Fruit fly (Drosophila melanogaster) whole organism, embryonic: ENCODE data around the gene RpL34b.

Source experiments
- Atf-2 ChIP-seq: fragments of 200-800 bp; sonication (Bioruptor generic); optimal IDR thresholded peaks from 2 replicates; lab custom pipeline; 2016; ENCODE audit warnings: missing biosample characterization, missing genetic modification characterization
- B-H1 ChIP-seq: fragments of 200-800 bp; sonication (Bioruptor generic); IDR thresholded peaks from 3 replicates; pipeline ENCODE4 v1.3.6; 2022; ENCODE audit warnings: missing biosample characterization, missing genetic modification characterization
- Blimp-1 ChIP-seq: fragments of 200-800 bp; sonication (Bioruptor generic); optimal IDR thresholded peaks from 3 replicates; lab custom pipeline; 2018; ENCODE audit warnings: missing biosample characterization, missing genetic modification characterization, mild to moderate bottlenecking, moderate library complexity, missing genetic modification reagents
- BtbVII ChIP-seq: fragments of 200-800 bp; sonication (Bioruptor generic); optimal IDR thresholded peaks from 3 replicates; lab custom pipeline; 2017; ENCODE audit warnings: missing biosample characterization, mild to moderate bottlenecking, missing genetic modification characterization
- CG11085 ChIP-seq: fragments of 200-800 bp; sonication (Bioruptor generic); IDR thresholded peaks from 2 replicates; pipeline ENCODE4 v1.3.6; 2022; ENCODE audit warnings: missing biosample characterization, missing genetic modification characterization
- CG11398 ChIP-seq: fragments of 200-800 bp; sonication (Bioruptor generic); optimal IDR thresholded peaks from 2 replicates; lab custom pipeline; 2016; ENCODE audit warnings: missing biosample characterization, missing genetic modification characterization
- CG12659 ChIP-seq: fragments of 200-800 bp; sonication (Bioruptor generic); optimal IDR thresholded peaks from 3 replicates; lab custom pipeline; 2017; ENCODE audit warnings: mild to moderate bottlenecking, missing biosample characterization, missing genetic modification reagents, missing genetic modification characterization
- CG14441 ChIP-seq: fragments of 200-800 bp; sonication (Bioruptor generic); IDR thresholded peaks from 2 replicates; pipeline ENCODE4 v1.3.6; 2022; ENCODE audit warnings: missing biosample characterization, missing genetic modification characterization
- CG15601 ChIP-seq: fragments of 200-800 bp; sonication (Bioruptor generic); optimal IDR thresholded peaks from 3 replicates; lab custom pipeline; 2019; ENCODE audit warnings: missing biosample characterization, mild to moderate bottlenecking, missing genetic modification characterization, moderate library complexity
- CG17186 ChIP-seq: fragments of 200-800 bp; sonication (Bioruptor generic); optimal IDR thresholded peaks from 3 replicates; lab custom pipeline; 2017; ENCODE audit warnings: missing biosample characterization, missing genetic modification reagents, missing genetic modification characterization
- CG17328 ChIP-seq: fragments of 200-800 bp; sonication (Bioruptor generic); IDR thresholded peaks from 2 replicates; pipeline ENCODE4 v1.3.6; 2022; ENCODE audit warnings: missing biosample characterization, missing genetic modification characterization
- CG2678 ChIP-seq: fragments of 200-800 bp; sonication (Bioruptor generic); optimal IDR thresholded peaks from 3 replicates; lab custom pipeline; 2019; ENCODE audit warnings: missing biosample characterization, mild to moderate bottlenecking, missing genetic modification characterization, moderate library complexity
- CG32532 ChIP-seq: fragments of 200-800 bp; sonication (Bioruptor generic); IDR thresholded peaks from 2 replicates; pipeline ENCODE4 v1.3.6; 2022; ENCODE audit warnings: missing biosample characterization, missing genetic modification characterization
- CG34224 ChIP-seq: fragments of 200-800 bp; sonication (Bioruptor generic); IDR thresholded peaks from 3 replicates; pipeline ENCODE4 v1.3.6; 2022; ENCODE audit warnings: missing biosample characterization, missing genetic modification characterization; ENCODE audit not compliant: partially characterized antibody
- CG3995 ChIP-seq: fragments of 200-800 bp; sonication (Bioruptor generic); optimal IDR thresholded peaks from 3 replicates; lab custom pipeline; 2016; ENCODE audit warnings: missing biosample characterization, missing genetic modification characterization
- CG6254 ChIP-seq: fragments of 200-800 bp; sonication (Bioruptor generic); optimal IDR thresholded peaks from 3 replicates; lab custom pipeline; 2017; ENCODE audit warnings: mild to moderate bottlenecking, missing biosample characterization, missing genetic modification reagents, missing genetic modification characterization
- CG6272 ChIP-seq: fragments of 200-800 bp; sonication (Bioruptor generic); IDR thresholded peaks from 2 replicates; pipeline ENCODE4 v1.3.6; 2022; ENCODE audit warnings: missing biosample characterization, missing genetic modification characterization
- CG6683 ChIP-seq: fragments of 200-800 bp; sonication (Bioruptor generic); optimal IDR thresholded peaks from 2 replicates; lab custom pipeline; 2017; ENCODE audit warnings: missing biosample characterization, mild to moderate bottlenecking, missing genetic modification characterization, missing genetic modification reagents
- CG6813 ChIP-seq: fragments of 200-800 bp; sonication (Bioruptor generic); optimal IDR thresholded peaks from 2 replicates; lab custom pipeline; 2017; ENCODE audit warnings: missing biosample characterization, missing genetic modification characterization, mild to moderate bottlenecking, moderate library complexity, missing genetic modification reagents
- CG7556 ChIP-seq: fragments of 200-800 bp; sonication (Bioruptor generic); optimal IDR thresholded peaks from 2 replicates; lab custom pipeline; 2017; ENCODE audit warnings: missing biosample characterization, mild to moderate bottlenecking, missing genetic modification characterization
- CG8281 ChIP-seq: fragments of 200-800 bp; sonication (Bioruptor generic); optimal IDR thresholded peaks from 2 replicates; lab custom pipeline; 2018; ENCODE audit warnings: missing biosample characterization, mild to moderate bottlenecking, missing genetic modification characterization, moderate library complexity
- CG8388 ChIP-seq: fragments of 200-800 bp; sonication (Bioruptor generic); optimal IDR thresholded peaks from 2 replicates; lab custom pipeline; 2019; ENCODE audit warnings: missing biosample characterization, mild to moderate bottlenecking, missing genetic modification characterization, moderate library complexity
- CG8765 ChIP-seq: fragments of 200-800 bp; sonication (Bioruptor generic); IDR thresholded peaks from 2 replicates; pipeline ENCODE4 v1.3.6; 2022; ENCODE audit warnings: missing biosample characterization, missing genetic modification characterization
- CG9215 ChIP-seq: fragments of 200-800 bp; sonication (Bioruptor generic); IDR thresholded peaks from 2 replicates; pipeline ENCODE4 v1.3.6; 2022; ENCODE audit warnings: missing biosample characterization, missing genetic modification characterization
- D19B ChIP-seq: fragments of 200-800 bp; sonication (Bioruptor generic); optimal IDR thresholded peaks from 2 replicates; lab custom pipeline; 2017; ENCODE audit warnings: missing biosample characterization, mild to moderate bottlenecking, missing genetic modification characterization
- Dad ChIP-seq: fragments of 200-800 bp; sonication (Bioruptor generic); optimal IDR thresholded peaks from 3 replicates; lab custom pipeline; 2016; ENCODE audit warnings: missing biosample characterization, missing genetic modification characterization
- Dp ChIP-seq: fragments of 200-800 bp; sonication (Bioruptor generic); optimal IDR thresholded peaks from 2 replicates; lab custom pipeline; 2018; ENCODE audit warnings: missing biosample characterization, mild to moderate bottlenecking, missing genetic modification characterization, moderate library complexity
- E2f1 ChIP-seq: fragments of 200-800 bp; sonication (Bioruptor generic); IDR thresholded peaks from 2 replicates; pipeline ENCODE4 v1.3.6; 2022; ENCODE audit warnings: missing biosample characterization, missing genetic modification characterization
- Hey ChIP-seq: fragments of 200-800 bp; sonication (Bioruptor generic); optimal IDR thresholded peaks from 3 replicates; lab custom pipeline; 2018; ENCODE audit warnings: missing biosample characterization, mild to moderate bottlenecking, missing genetic modification characterization
- Hsf ChIP-seq: fragments of 200-800 bp; sonication (Bioruptor generic); optimal IDR thresholded peaks from 3 replicates; lab custom pipeline; 2016; ENCODE audit warnings: missing biosample characterization, missing genetic modification characterization
- Meics ChIP-seq: fragments of 200-800 bp; sonication (Bioruptor generic); optimal IDR thresholded peaks from 2 replicates; lab custom pipeline; 2017; ENCODE audit warnings: missing biosample characterization, mild to moderate bottlenecking, missing genetic modification characterization
- Mrtf ChIP-seq: fragments of 200-800 bp; sonication (Bioruptor generic); IDR thresholded peaks from 3 replicates; pipeline ENCODE4 v1.3.6; 2022; ENCODE audit warnings: missing biosample characterization, missing genetic modification characterization
- Nf-YB ChIP-seq: fragments of 200-800 bp; sonication (Bioruptor generic); optimal IDR thresholded peaks from 3 replicates; lab custom pipeline; 2019; ENCODE audit warnings: missing biosample characterization, mild to moderate bottlenecking, missing genetic modification characterization, moderate library complexity
- NfI ChIP-seq: fragments of 200-800 bp; sonication (Bioruptor generic); optimal IDR thresholded peaks from 3 replicates; lab custom pipeline; 2018; ENCODE audit warnings: missing biosample characterization, mild to moderate bottlenecking, missing genetic modification characterization, moderate library complexity
- Side ChIP-seq: fragments of 200-800 bp; sonication (Bioruptor generic); optimal IDR thresholded peaks from 2 replicates; lab custom pipeline; 2016; ENCODE audit warnings: missing biosample characterization, missing genetic modification characterization
- ase ChIP-seq: fragments of 200-800 bp; sonication (Bioruptor generic); IDR thresholded peaks from 3 replicates; pipeline ENCODE4 v1.3.6; 2022; ENCODE audit warnings: missing biosample characterization, missing genetic modification characterization
- bab2 ChIP-seq: fragments of 200-800 bp; sonication (Bioruptor generic); optimal IDR thresholded peaks from 2 replicates; lab custom pipeline; 2016; ENCODE audit warnings: missing biosample characterization, missing genetic modification characterization
- bigmax ChIP-seq: fragments of 200-800 bp; sonication (Bioruptor generic); optimal IDR thresholded peaks from 2 replicates; lab custom pipeline; 2018; ENCODE audit warnings: missing biosample characterization, mild to moderate bottlenecking, missing genetic modification characterization
- cas ChIP-seq: fragments of 200-800 bp; sonication (Bioruptor generic); IDR thresholded peaks from 2 replicates; pipeline ENCODE4 v1.3.6; 2022; ENCODE audit warnings: missing biosample characterization, missing genetic modification characterization
- croc ChIP-seq: fragments of 200-800 bp; sonication (Bioruptor generic); conservative IDR thresholded peaks from 3 replicates; pipeline ENCODE4 v1.3.6; 2022; ENCODE audit warnings: missing biosample characterization, missing genetic modification characterization
- dan ChIP-seq: fragments of 200-800 bp; sonication (Bioruptor generic); IDR thresholded peaks from 2 replicates; pipeline ENCODE4 v1.3.6; 2022; ENCODE audit warnings: missing biosample characterization, missing genetic modification characterization
- dmrt11E ChIP-seq: fragments of 200-800 bp; sonication (Bioruptor generic); optimal IDR thresholded peaks from 3 replicates; lab custom pipeline; 2018; ENCODE audit warnings: missing biosample characterization, mild to moderate bottlenecking, missing genetic modification characterization, moderate library complexity
- fd64A ChIP-seq: fragments of 200-800 bp; sonication (Bioruptor generic); optimal IDR thresholded peaks from 3 replicates; lab custom pipeline; 2018; ENCODE audit warnings: missing biosample characterization, mild to moderate bottlenecking, missing genetic modification characterization
- gt ChIP-seq: fragments of 200-800 bp; sonication (Bioruptor generic); IDR thresholded peaks from 2 replicates; pipeline ENCODE4 v1.3.6; 2022; ENCODE audit warnings: missing biosample characterization, missing genetic modification characterization
- psq ChIP-seq: fragments of 200-800 bp; sonication (Bioruptor generic); optimal IDR thresholded peaks from 2 replicates; lab custom pipeline; 2017; ENCODE audit warnings: missing biosample characterization, missing genetic modification characterization
- pum ChIP-seq: fragments of 200-800 bp; sonication (Bioruptor generic); optimal IDR thresholded peaks from 2 replicates; lab custom pipeline; 2016; ENCODE audit warnings: missing biosample characterization, missing genetic modification characterization
- pzg ChIP-seq: fragments of 200-800 bp; sonication (Bioruptor generic); optimal IDR thresholded peaks from 3 replicates; lab custom pipeline; 2018; ENCODE audit warnings: missing biosample characterization, mild to moderate bottlenecking, missing genetic modification characterization, moderate library complexity
- rib ChIP-seq: fragments of 200-800 bp; sonication (Bioruptor generic); IDR thresholded peaks from 2 replicates; pipeline ENCODE4 v1.3.6; 2022; ENCODE audit warnings: missing biosample characterization, missing genetic modification characterization
- ro ChIP-seq: fragments of 200-800 bp; sonication (Bioruptor generic); IDR thresholded peaks from 2 replicates; pipeline ENCODE4 v1.3.6; 2022; ENCODE audit warnings: missing biosample characterization, missing genetic modification characterization
- schlank ChIP-seq: fragments of 200-800 bp; sonication (Bioruptor generic); optimal IDR thresholded peaks from 2 replicates; lab custom pipeline; 2018; ENCODE audit warnings: missing biosample characterization, mild to moderate bottlenecking, missing genetic modification characterization
- tio ChIP-seq: fragments of 200-800 bp; sonication (Bioruptor generic); optimal IDR thresholded peaks from 2 replicates; lab custom pipeline; 2017; ENCODE audit warnings: missing biosample characterization, missing genetic modification characterization, inconsistent platforms

RpL34b gene

dm6 chr3R:9404104-9404512 lies 3.1 kb upstream of the RpL34b start, which contains the start of the genes CG9356, BBIP1 and CG8135 (continued):
- TF ChIP-seq tio (GFP tag; lab: Kevin White, UChicago) = no peak
- no peak for TF ChIP-seq gt (GFP tag; lab: Robert Waterston, UW)
- peak; percentile 45; the same call in 1 of the 2 replicates for TF ChIP-seq CG14441 (GFP tag; lab: Robert Waterston, UW)
- TF ChIP-seq CG6683 (GFP tag; lab: Kevin White, UChicago) = peak; percentile 37
- TF ChIP-seq ro = no peak
- peak; percentile 40; the same call in 1 of the 2 replicates for TF ChIP-seq CG8765 (GFP tag; lab: Robert Waterston, UW)
- TF ChIP-seq fd64A (GFP tag; lab: Kevin White, UChicago) = no peak
- TF ChIP-seq Dad (GFP tag; lab: Kevin White, UChicago) = peak; percentile 81
- no peak for TF ChIP-seq bigmax (GFP tag; lab: Kevin White, UChicago)
- no peak for TF ChIP-seq CG8388 (GFP tag; lab: Kevin White, UChicago)
- TF ChIP-seq CG11398 (GFP tag; lab: Kevin White, UChicago) = peak; percentile 53
- no peak; the same call in 2 of the 3 replicates for TF ChIP-seq croc (GFP tag; lab: Robert Waterston, UW)
- TF ChIP-seq CG11085 (GFP tag; lab: Robert Waterston, UW) = no peak
- peak; percentile 57 for TF ChIP-seq Atf-2 (GFP tag; lab: Kevin White, UChicago)
- TF ChIP-seq E2f1 = peak; percentile 66
- peak; percentile 40 for TF ChIP-seq CG3995 (GFP tag; lab: Kevin White, UChicago)
- peak; percentile 58 for TF ChIP-seq Dp
- TF ChIP-seq pum (GFP tag; lab: Kevin White, UChicago) = peak; percentile 75
- no peak for TF ChIP-seq rib (GFP tag; lab: Robert Waterston, UW)
- TF ChIP-seq ase (GFP tag; lab: Robert Waterston, UW) = no peak
- peak; percentile 60 for TF ChIP-seq dmrt11E (tag; lab: Kevin White, UChicago)
- TF ChIP-seq Hey (tag; lab: Kevin White, UChicago) = no peak
- no peak for TF ChIP-seq CG6813 (GFP tag; lab: Kevin White, UChicago)
- no peak for TF ChIP-seq CG34224 (GFP tag; lab: Robert Waterston, UW)
- no peak for TF ChIP-seq CG8281 (tag; lab: Kevin White, UChicago)
- TF ChIP-seq Nf-YB (GFP tag; lab: Kevin White, UChicago) = peak; percentile 61
- peak; percentile 80 for TF ChIP-seq Side (GFP tag; lab: Kevin White, UChicago)
- peak; percentile 38; the same call in 1 of the 2 replicates for TF ChIP-seq CG6272 (GFP tag; lab: Robert Waterston, UW)
- no peak for TF ChIP-seq Blimp-1 (GFP tag; lab: Kevin White, UChicago)
- TF ChIP-seq B-H1 (GFP tag; lab: Robert Waterston, UW) = 0 out of 3 replicates have a peak, but pooled peaks have one; percentile 28
- peak; percentile 20 for TF ChIP-seq schlank (tag; lab: Kevin White, UChicago)
- TF ChIP-seq CG2678 (tag; lab: Kevin White, UChicago) = no peak
- peak; percentile 2 for TF ChIP-seq BtbVII (GFP tag; lab: Kevin White, UChicago)
- peak; percentile 82 for TF ChIP-seq CG17186 (GFP tag; lab: Kevin White, UChicago)
- peak; percentile 88 for TF ChIP-seq CG12659 (GFP tag; lab: Kevin White, UChicago)
- peak; percentile 96 for TF ChIP-seq pzg
- TF ChIP-seq dan = no peak
- TF ChIP-seq psq (GFP tag; lab: Kevin White, UChicago) = peak; percentile 59
- 0 out of 2 replicates have a peak, but pooled peaks have one; percentile 36 for TF ChIP-seq CG9215 (GFP tag; lab: Robert Waterston, UW)
- peak; percentile 74 for TF ChIP-seq CG32532 (GFP tag; lab: Robert Waterston, UW)
- peak; percentile 66 for TF ChIP-seq CG7556
- TF ChIP-seq CG15601 (tag; lab: Kevin White, UChicago) = peak; percentile 79
- TF ChIP-seq Hsf (GFP tag; lab: Kevin White, UChicago) = peak; percentile 88
- TF ChIP-seq CG6254 (GFP tag; lab: Kevin White, UChicago) = peak; percentile 56
- no peak for TF ChIP-seq D19B (GFP tag; lab: Kevin White, UChicago)
- peak; percentile 64 for TF ChIP-seq CG17328
- TF ChIP-seq bab2 (GFP tag; lab: Kevin White, UChicago) = peak; percentile 84
- no peak for TF ChIP-seq Mrtf (GFP tag; lab: Robert Waterston, UW)
- TF ChIP-seq Meics = peak; percentile 41
- TF ChIP-seq cas (GFP tag; lab: Robert Waterston, UW) = peak; percentile 37; the same call in 1 of the 2 replicates
- TF ChIP-seq NfI (GFP tag; lab: Kevin White, UChicago) = peak; percentile 72
